Fruit fly (Drosophila melanogaster) whole organism, embryonic: ENCODE results near the gene wg.

Experiments used
- CG10267 ChIP-seq: fragments of 200-800 bp; sonication (Bioruptor generic); optimal IDR thresholded peaks from 2 replicates; lab custom pipeline; 2018; ENCODE audit warnings: missing biosample characterization, mild to moderate bottlenecking, missing genetic modification characterization, moderate library complexity
- CG10543 ChIP-seq: fragments of 200-800 bp; sonication (Bioruptor generic); optimal IDR thresholded peaks from 3 replicates; lab custom pipeline; 2017; ENCODE audit warnings: missing biosample characterization, mild to moderate bottlenecking, missing genetic modification characterization, moderate library complexity
- CG11085 ChIP-seq: fragments of 200-800 bp; sonication (Bioruptor generic); IDR thresholded peaks from 2 replicates; pipeline ENCODE4 v1.3.6; 2022; ENCODE audit warnings: missing biosample characterization, missing genetic modification characterization
- CG11247 ChIP-seq: fragments of 200-800 bp; sonication (Bioruptor generic); IDR thresholded peaks from 2 replicates; pipeline ENCODE4 v1.3.6; 2022; ENCODE audit warnings: missing biosample characterization, missing genetic modification characterization
- CG11398 ChIP-seq: fragments of 200-800 bp; sonication (Bioruptor generic); optimal IDR thresholded peaks from 2 replicates; lab custom pipeline; 2016; ENCODE audit warnings: missing biosample characterization, missing genetic modification characterization
- CG12659 ChIP-seq: fragments of 200-800 bp; sonication (Bioruptor generic); optimal IDR thresholded peaks from 3 replicates; lab custom pipeline; 2017; ENCODE audit warnings: mild to moderate bottlenecking, missing biosample characterization, missing genetic modification reagents, missing genetic modification characterization
- CG13296 ChIP-seq: fragments of 200-800 bp; sonication (Bioruptor generic); optimal IDR thresholded peaks from 3 replicates; lab custom pipeline; 2018; ENCODE audit warnings: missing biosample characterization, mild to moderate bottlenecking, missing genetic modification characterization
- CG14014 ChIP-seq: fragments of 200-800 bp; sonication (Bioruptor generic); IDR thresholded peaks from 2 replicates; pipeline ENCODE4 v1.3.6; 2022; ENCODE audit warnings: missing biosample characterization, missing genetic modification characterization
- CG14050 ChIP-seq: fragments of 200-800 bp; sonication (Bioruptor generic); IDR thresholded peaks from 3 replicates; pipeline ENCODE4 v1.3.6; 2022; ENCODE audit warnings: missing biosample characterization, missing genetic modification characterization
- CG14441 ChIP-seq: fragments of 200-800 bp; sonication (Bioruptor generic); IDR thresholded peaks from 2 replicates; pipeline ENCODE4 v1.3.6; 2022; ENCODE audit warnings: missing biosample characterization, missing genetic modification characterization
- CG15514 ChIP-seq: fragments of 200-800 bp; sonication (Bioruptor generic); optimal IDR thresholded peaks from 3 replicates; lab custom pipeline; 2017; ENCODE audit warnings: missing biosample characterization, missing genetic modification characterization, mild to moderate bottlenecking, moderate library complexity, missing genetic modification reagents
- CG1647 ChIP-seq: fragments of 200-800 bp; sonication (Bioruptor generic); optimal IDR thresholded peaks from 3 replicates; lab custom pipeline; 2016; ENCODE audit warnings: missing biosample characterization, missing genetic modification characterization
- CG17802 ChIP-seq: fragments of 200-800 bp; sonication (Bioruptor generic); optimal IDR thresholded peaks from 2 replicates; lab custom pipeline; 2018; ENCODE audit warnings: missing biosample characterization, mild to moderate bottlenecking, missing genetic modification characterization, moderate library complexity
- CG1792 ChIP-seq: fragments of 200-800 bp; sonication (Bioruptor generic); optimal IDR thresholded peaks from 2 replicates; lab custom pipeline; 2016; ENCODE audit warnings: missing biosample characterization, missing genetic modification characterization
- CG18476 ChIP-seq: fragments of 200-800 bp; sonication (Bioruptor generic); optimal IDR thresholded peaks from 2 replicates; lab custom pipeline; 2016; ENCODE audit warnings: missing biosample characterization, mild to moderate bottlenecking, missing genetic modification characterization
- CG2875 ChIP-seq: fragments of 200-800 bp; sonication (Bioruptor generic); optimal IDR thresholded peaks from 2 replicates; lab custom pipeline; 2017; ENCODE audit warnings: missing biosample characterization, mild to moderate bottlenecking, missing genetic modification characterization, missing genetic modification reagents
- CG30403 ChIP-seq: fragments of 200-800 bp; sonication (Bioruptor generic); optimal IDR thresholded peaks from 3 replicates; lab custom pipeline; 2016; ENCODE audit warnings: missing biosample characterization, missing genetic modification characterization
- CG3065 ChIP-seq: fragments of 200-800 bp; sonication (Bioruptor generic); optimal IDR thresholded peaks from 2 replicates; lab custom pipeline; 2016; ENCODE audit warnings: missing biosample characterization, missing genetic modification characterization
- CG3838 ChIP-seq: fragments of 200-800 bp; sonication (Bioruptor generic); optimal IDR thresholded peaks from 3 replicates; lab custom pipeline; 2016; ENCODE audit warnings: missing biosample characterization, missing genetic modification characterization
- CG42726 ChIP-seq: fragments of 200-800 bp; sonication (Bioruptor generic); IDR thresholded peaks from 2 replicates; pipeline ENCODE4 v1.3.6; 2022; ENCODE audit warnings: missing biosample characterization, missing genetic modification characterization; ENCODE audit not compliant: partially characterized antibody
- CG43689 ChIP-seq: fragments of 200-800 bp; sonication (Bioruptor generic); IDR thresholded peaks from 2 replicates; pipeline ENCODE4 v1.3.6; 2022; ENCODE audit warnings: missing biosample characterization, missing genetic modification characterization
- CG7745 ChIP-seq: fragments of 200-800 bp; sonication (Bioruptor generic); optimal IDR thresholded peaks from 2 replicates; lab custom pipeline; 2018; ENCODE audit warnings: missing biosample characterization, mild to moderate bottlenecking, missing genetic modification characterization, moderate library complexity
- CG7786 ChIP-seq: fragments of 200-800 bp; sonication (Bioruptor generic); optimal IDR thresholded peaks from 2 replicates; lab custom pipeline; 2016; ENCODE audit warnings: missing biosample characterization, missing genetic modification characterization
- CG7928 ChIP-seq: fragments of 200-800 bp; sonication (Bioruptor generic); optimal IDR thresholded peaks from 2 replicates; lab custom pipeline; 2017; ENCODE audit warnings: missing biosample characterization, mild to moderate bottlenecking, missing genetic modification characterization
- CG8478 ChIP-seq: fragments of >200 bp; optimal IDR thresholded peaks from 2 replicates; lab custom pipeline; 2018
- CG9797 ChIP-seq: fragments of 200-800 bp; sonication (Bioruptor generic); optimal IDR thresholded peaks from 3 replicates; lab custom pipeline; 2018; ENCODE audit warnings: missing biosample characterization, mild to moderate bottlenecking, missing genetic modification characterization
- D ChIP-seq, 2 experiments: fragments of 200-800 bp in 1 of 2; fragments of >200 bp in 1 of 2; sonication (Bioruptor generic) in 1 of 2; optimal IDR thresholded peaks; 2 replicates in 1 of 2; 3 replicates in 1 of 2; lab custom pipeline; 2017; ENCODE audit warnings: mild to moderate bottlenecking in 1 of 2, missing biosample characterization in 1 of 2, missing genetic modification characterization in 1 of 2, missing genetic modification reagents in 1 of 2
- Gsc ChIP-seq: fragments of 200-800 bp; sonication (Bioruptor generic); IDR thresholded peaks from 2 replicates; pipeline ENCODE4 v1.3.6; 2022; ENCODE audit warnings: missing biosample characterization, missing genetic modification characterization
- HHEX ChIP-seq: fragments of 200-800 bp; sonication (Bioruptor generic); optimal IDR thresholded peaks from 3 replicates; lab custom pipeline; 2017; ENCODE audit warnings: missing biosample characterization, mild to moderate bottlenecking, missing genetic modification characterization, missing genetic modification reagents
- Hey ChIP-seq: fragments of 200-800 bp; sonication (Bioruptor generic); optimal IDR thresholded peaks from 3 replicates; lab custom pipeline; 2018; ENCODE audit warnings: missing biosample characterization, mild to moderate bottlenecking, missing genetic modification characterization
- HmgD ChIP-seq: fragments of 200-800 bp; sonication (Bioruptor generic); optimal IDR thresholded peaks from 3 replicates; lab custom pipeline; 2016; ENCODE audit warnings: missing biosample characterization, missing genetic modification characterization
- Hr39 ChIP-seq: fragments of >200 bp; optimal IDR thresholded peaks from 2 replicates; lab custom pipeline; 2017
- Hsf ChIP-seq: fragments of 200-800 bp; sonication (Bioruptor generic); optimal IDR thresholded peaks from 3 replicates; lab custom pipeline; 2016; ENCODE audit warnings: missing biosample characterization, missing genetic modification characterization
- Jarid2 ChIP-seq: fragments of 200-800 bp; sonication (Bioruptor generic); optimal IDR thresholded peaks from 3 replicates; lab custom pipeline; 2017; ENCODE audit warnings: mild to moderate bottlenecking, missing biosample characterization, missing genetic modification reagents, missing genetic modification characterization
- NFAT ChIP-seq: fragments of 200-800 bp; sonication (Bioruptor generic); IDR thresholded peaks from 2 replicates; pipeline ENCODE4 v1.3.6; 2022; ENCODE audit warnings: missing biosample characterization, missing genetic modification characterization
- Neu2 ChIP-seq: fragments of 200-800 bp; sonication (Bioruptor generic); optimal IDR thresholded peaks from 3 replicates; lab custom pipeline; 2016; ENCODE audit warnings: missing biosample characterization, missing genetic modification characterization, borderline replicate concordance
- Oaz ChIP-seq: fragments of 200-800 bp; sonication (Bioruptor generic); IDR thresholded peaks from 2 replicates; pipeline ENCODE4 v1.3.6; 2022; ENCODE audit warnings: missing biosample characterization, missing genetic modification characterization
- Rfx ChIP-seq: fragments of 200-800 bp; sonication (Bioruptor generic); IDR thresholded peaks from 2 replicates; pipeline ENCODE4 v1.3.6; 2022; ENCODE audit warnings: missing biosample characterization, missing genetic modification characterization
- Six4 ChIP-seq: fragments of 200-800 bp; sonication (Bioruptor generic); optimal IDR thresholded peaks from 2 replicates; lab custom pipeline; 2016; ENCODE audit warnings: missing biosample characterization, missing genetic modification characterization
- br ChIP-seq: fragments of >200 bp; optimal IDR thresholded peaks from 2 replicates; lab custom pipeline; 2017
- dysf ChIP-seq: fragments of 200-800 bp; sonication (Bioruptor generic); IDR thresholded peaks from 3 replicates; pipeline ENCODE4 v1.3.6; 2022; ENCODE audit warnings: missing biosample characterization, missing genetic modification characterization
- esg ChIP-seq: fragments of 200-800 bp; sonication (Bioruptor generic); conservative IDR thresholded peaks from 2 replicates; pipeline ENCODE4 v1.3.6; 2022; ENCODE audit warnings: missing biosample characterization, missing genetic modification characterization
- fru ChIP-seq: fragments of >200 bp; optimal IDR thresholded peaks from 2 replicates; lab custom pipeline; 2017
- kah ChIP-seq: fragments of 200-800 bp; sonication (Bioruptor generic); optimal IDR thresholded peaks from 2 replicates; lab custom pipeline; 2018; ENCODE audit warnings: missing biosample characterization, mild to moderate bottlenecking, missing genetic modification characterization
- ken ChIP-seq: fragments of 200-800 bp; sonication (Bioruptor generic); IDR thresholded peaks from 3 replicates; pipeline ENCODE4 v1.3.6; 2022; ENCODE audit warnings: missing biosample characterization, missing genetic modification characterization
- pan ChIP-seq, 4 experiments: fragments of >200 bp in 3 of 4; fragments of 200-800 bp in 1 of 4; sonication (Bioruptor generic) in 1 of 4; optimal IDR thresholded peaks in 3 of 4; IDR thresholded peaks in 1 of 4; 2 replicates each; pipeline versions ENCODE4 v1.3.6 to Lab custom; 2017 to 2022; ENCODE audit warnings: missing biosample characterization in 2 of 4, missing genetic modification characterization in 2 of 4, mixed read lengths in 1 of 4
- phol ChIP-seq: fragments of 200-800 bp; sonication (Bioruptor generic); optimal IDR thresholded peaks from 3 replicates; lab custom pipeline; 2018; ENCODE audit warnings: missing biosample characterization, mild to moderate bottlenecking, missing genetic modification characterization, moderate library complexity
- seq ChIP-seq: fragments of 200-800 bp; sonication (Bioruptor generic); IDR thresholded peaks from 2 replicates; pipeline ENCODE4 v1.3.6; 2022; ENCODE audit warnings: missing biosample characterization, missing genetic modification characterization
- slou ChIP-seq: fragments of 200-800 bp; sonication (Bioruptor generic); optimal IDR thresholded peaks from 3 replicates; lab custom pipeline; 2016; ENCODE audit warnings: missing biosample characterization, missing genetic modification characterization
- stc ChIP-seq: fragments of 200-800 bp; sonication (Bioruptor generic); IDR thresholded peaks from 2 replicates; pipeline ENCODE4 v1.3.6; 2022; ENCODE audit warnings: missing biosample characterization, missing genetic modification characterization

The wg gene

DNA sequence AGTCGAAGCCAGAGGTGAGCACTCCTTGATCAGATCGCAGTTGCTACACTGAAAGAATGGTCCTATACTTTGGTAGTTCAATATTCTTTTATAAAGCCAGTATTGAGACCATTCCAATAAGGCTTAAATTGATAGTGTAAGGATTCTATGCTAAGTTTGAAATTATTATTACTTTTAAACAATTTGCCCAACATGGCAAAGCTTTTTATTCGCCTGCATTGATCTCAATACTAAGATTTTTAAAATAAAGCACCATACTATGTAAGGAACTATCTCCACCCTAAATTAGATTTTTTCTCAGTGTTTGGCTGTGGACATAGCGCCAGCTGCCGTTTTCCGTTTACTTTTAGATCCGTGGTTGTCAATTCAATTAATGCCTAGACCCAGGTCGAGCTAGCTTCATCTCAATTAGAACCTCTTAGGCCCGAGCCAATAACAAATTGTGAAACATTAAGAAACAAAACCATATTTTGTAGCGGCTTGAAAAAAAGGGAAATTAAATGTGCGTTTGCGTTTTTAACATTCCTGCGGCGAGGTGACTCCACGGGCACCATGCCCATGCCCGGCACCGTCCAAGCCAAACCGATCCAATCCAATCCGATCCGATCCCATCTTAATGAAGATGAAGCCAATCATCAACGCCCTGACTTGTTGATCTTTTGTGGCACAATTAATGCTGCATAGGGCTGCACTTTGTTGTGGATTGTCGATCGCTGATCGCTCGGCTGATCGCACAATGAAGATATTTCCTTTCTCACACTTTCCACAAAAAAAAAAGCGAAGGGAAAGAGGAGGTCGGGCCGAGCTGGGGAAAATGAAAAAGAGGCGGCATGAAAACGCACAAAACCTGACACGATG lies 13.3 kb upstream of the wg start (continued):
- TF ChIP-seq br (lab: Kevin White, UChicago) = no peak
- TF ChIP-seq CG3838 (GFP tag; lab: Kevin White, UChicago) = no peak
- 0 out of 2 replicates have a peak, but pooled peaks have one; percentile 9 for TF ChIP-seq stc (GFP tag; lab: Robert Waterston, UW)
- no peak for TF ChIP-seq CG7928 (GFP tag; lab: Kevin White, UChicago)
- TF ChIP-seq Gsc = no peak
- no peak for TF ChIP-seq CG11247 (GFP tag; lab: Robert Waterston, UW)
- TF ChIP-seq NFAT (GFP tag; lab: Robert Waterston, UW) = no peak
- no peak for TF ChIP-seq Hsf (GFP tag; lab: Kevin White, UChicago)
- TF ChIP-seq phol (tag; lab: Kevin White, UChicago) = peak; percentile 64
- TF ChIP-seq CG7786 = no peak
- no peak for TF ChIP-seq CG14441 (GFP tag; lab: Robert Waterston, UW)
- no peak for TF ChIP-seq kah
- TF ChIP-seq CG17802 = no peak
- no peak for TF ChIP-seq CG1792 (GFP tag; lab: Kevin White, UChicago)
- TF ChIP-seq CG10267 = peak; percentile 37
- TF ChIP-seq Hr39 (lab: Kevin White, UChicago) = no peak
- TF ChIP-seq CG14014 (GFP tag; lab: Robert Waterston, UW) = no peak
- no peak for TF ChIP-seq CG1647 (GFP tag; lab: Kevin White, UChicago)
- peak; percentile 15 for TF ChIP-seq CG2875
- TF ChIP-seq CG10543 (GFP tag; lab: Kevin White, UChicago) = no peak
- TF ChIP-seq CG8478 (lab: Kevin White, UChicago) = no peak
- no peak for TF ChIP-seq HHEX (GFP tag; lab: Kevin White, UChicago)
- TF ChIP-seq ken (GFP tag; lab: Robert Waterston, UW) = no peak
- peak; percentile 38 for TF ChIP-seq CG30403
- no peak for TF ChIP-seq Six4 (GFP tag; lab: Kevin White, UChicago)
- TF ChIP-seq CG3065 (GFP tag; lab: Kevin White, UChicago) = no peak
- TF ChIP-seq Rfx (GFP tag; lab: Robert Waterston, UW) = no peak
- TF ChIP-seq CG42726 = no peak
- no peak for TF ChIP-seq CG7745
- TF ChIP-seq fru = no peak
- TF ChIP-seq CG18476 = peak; percentile 2
- no peak for TF ChIP-seq Jarid2 (GFP tag; lab: Kevin White, UChicago)
- TF ChIP-seq Hey = no peak
- TF ChIP-seq HmgD (GFP tag; lab: Kevin White, UChicago) = no peak
- no peak for TF ChIP-seq CG14050 (GFP tag; lab: Robert Waterston, UW)
- TF ChIP-seq Oaz = no peak
- TF ChIP-seq CG12659 = no peak
- 0 out of 3 replicates have a peak, but pooled peaks have one; percentile 6 for TF ChIP-seq dysf (GFP tag; lab: Robert Waterston, UW)
- no peak for TF ChIP-seq Neu2 (GFP tag; lab: Kevin White, UChicago)
- no peak for TF ChIP-seq D (optimal IDR thresholded peaks at IDR 0.05; lab: Kevin White, UChicago)
- peak; percentile 62 for TF ChIP-seq D (GFP tag; optimal IDR thresholded peaks at IDR 0.05; lab: Kevin White, UChicago)
- TF ChIP-seq esg (GFP tag; lab: Robert Waterston, UW) = no peak; the same call in 1 of the 2 replicates
- TF ChIP-seq CG11398 (GFP tag; lab: Kevin White, UChicago) = peak; percentile 4
- no peak for TF ChIP-seq seq (GFP tag; lab: Robert Waterston, UW)
- TF ChIP-seq CG13296 (GFP tag; lab: Kevin White, UChicago) = no peak
- TF ChIP-seq pan (optimal IDR thresholded peaks at IDR 0.05; lab: Kevin White, UChicago) = no peak
- TF ChIP-seq pan (GFP tag; optimal IDR thresholded peaks at IDR 0.05 in 1 of 2, IDR thresholded peaks at IDR 0.05 in 1 of 2) = peak in 1 of 2 experiments; percentile 11
- TF ChIP-seq CG15514 (GFP tag; lab: Kevin White, UChicago) = no peak
- TF ChIP-seq CG9797 = no peak
- no peak for TF ChIP-seq slou (GFP tag; lab: Kevin White, UChicago)
- TF ChIP-seq CG11085 = no peak
- no peak for TF ChIP-seq CG43689 (GFP tag; lab: Robert Waterston, UW)
